Fruit fly (Drosophila melanogaster) whole organism, wandering third instar larva: Measurements from ENCODE around the gene Or19a.

ENCODE experiments used
- fru ChIP-seq: fragments of 200-800 bp; sonication (Bioruptor generic); optimal IDR thresholded peaks from 3 replicates; lab custom pipeline; 2016; ENCODE audit warnings: missing biosample characterization, mild to moderate bottlenecking, missing genetic modification characterization
- sv ChIP-seq: fragments of 200-800 bp; sonication (Bioruptor generic); optimal IDR thresholded peaks from 3 replicates; lab custom pipeline; 2016; ENCODE audit warnings: missing biosample characterization, missing genetic modification characterization

dm6 chrX:20104987-20105386 lies 38.0 kb downstream of the Or19a start:
- TF ChIP-seq sv (no peak), fru (GFP tag; lab: Kevin White, UChicago) (no peak)
